Worm (Caenorhabditis elegans) whole organism, young adult: ENCODE data around the gene ZK1248.5.

Experiments used
- B0019.2 ChIP-seq: fragments of 200-800 bp; sonication (Bioruptor generic); conservative IDR thresholded peaks from 2 replicates; pipeline ENCODE4 v1.3.6; 2022; ENCODE audit warnings: missing genetic modification reagents, missing genetic modification characterization, missing compliant biosample characterization
- B0336.3 ChIP-seq: fragments of 200-800 bp; sonication (Bioruptor generic); IDR thresholded peaks from 2 replicates; pipeline ENCODE4 v1.3.6; 2022; ENCODE audit warnings: missing genetic modification characterization, missing compliant biosample characterization
- D2030.7 ChIP-seq: fragments of 200-800 bp; sonication (Bioruptor generic); IDR thresholded peaks from 2 replicates; pipeline ENCODE4 v1.3.6; 2022; ENCODE audit warnings: missing genetic modification reagents, missing genetic modification characterization, missing compliant biosample characterization
- F22D6.2 ChIP-seq: sonication (generic microtip); optimal IDR thresholded peaks from 2 replicates; lab custom pipeline; 2016; ENCODE audit warnings: mild to moderate bottlenecking, missing genetic modification characterization, missing compliant biosample characterization
- F33H1.4 ChIP-seq: fragments of 200-800 bp; sonication (Bioruptor generic); IDR thresholded peaks from 2 replicates; pipeline ENCODE4 v1.3.6; 2022; ENCODE audit warnings: missing genetic modification reagents, missing genetic modification characterization, missing compliant biosample characterization
- F39B2.1 ChIP-seq: fragments of 200-800 bp; sonication (Bioruptor generic); IDR thresholded peaks from 2 replicates; pipeline ENCODE4 v1.3.6; 2022; ENCODE audit warnings: missing genetic modification reagents, missing genetic modification characterization, missing compliant biosample characterization
- F55B11.4 ChIP-seq: sonication (generic microtip); optimal IDR thresholded peaks from 2 replicates; lab custom pipeline; 2016; ENCODE audit warnings: missing compliant biosample characterization, missing genetic modification characterization, borderline replicate concordance; ENCODE audit not compliant: insufficient read depth
- F57C9.4 ChIP-seq: sonication (generic microtip); optimal IDR thresholded peaks from 2 replicates; lab custom pipeline; 2017; ENCODE audit warnings: mild to moderate bottlenecking, missing genetic modification characterization, missing compliant biosample characterization
- Y53F4B.3 ChIP-seq: fragments of 200-800 bp; sonication (Bioruptor generic); IDR thresholded peaks from 2 replicates; pipeline ENCODE4 v1.3.6; 2022; ENCODE audit warnings: missing genetic modification reagents, missing genetic modification characterization, missing compliant biosample characterization
- Y95B8A.8 ChIP-seq: fragments of 200-800 bp; sonication (Bioruptor generic); IDR thresholded peaks from 2 replicates; pipeline ENCODE4 v1.3.6; 2022; ENCODE audit warnings: missing genetic modification reagents, missing genetic modification characterization, missing compliant biosample characterization
- athp-1 ChIP-seq: sonication (generic microtip); optimal IDR thresholded peaks from 2 replicates; lab custom pipeline; 2017; ENCODE audit warnings: mild to moderate bottlenecking, missing genetic modification characterization, missing compliant biosample characterization
- attf-5 ChIP-seq: fragments of 200-800 bp; sonication (Bioruptor generic); optimal IDR thresholded peaks from 2 replicates; lab custom pipeline; 2018; ENCODE audit warnings: mild to moderate bottlenecking, missing genetic modification characterization, missing compliant biosample characterization
- attf-6 ChIP-seq: fragments of 200-800 bp; sonication (Bioruptor generic); IDR thresholded peaks from 2 replicates; pipeline ENCODE4 v1.3.6; 2022; ENCODE audit warnings: missing genetic modification reagents, missing genetic modification characterization, missing compliant biosample characterization
- bed-1 ChIP-seq: fragments of 200-800 bp; sonication (Bioruptor generic); IDR thresholded peaks from 2 replicates; pipeline ENCODE4 v1.3.6; 2022; ENCODE audit warnings: missing genetic modification reagents, missing genetic modification characterization, missing compliant biosample characterization
- ceh-100 ChIP-seq: fragments of 200-800 bp; sonication (Bioruptor generic); IDR thresholded peaks from 2 replicates; pipeline ENCODE4 v1.3.6; 2022; ENCODE audit warnings: missing genetic modification reagents, missing genetic modification characterization, missing compliant biosample characterization
- ceh-40 ChIP-seq: fragments of 200-800 bp; sonication (Bioruptor generic); IDR thresholded peaks from 2 replicates; pipeline ENCODE4 v1.3.6; 2022; ENCODE audit warnings: missing genetic modification characterization, missing compliant biosample characterization
- dpff-1 ChIP-seq: sonication (generic microtip); optimal IDR thresholded peaks from 2 replicates; lab custom pipeline; 2017; ENCODE audit warnings: mild to moderate bottlenecking, missing genetic modification characterization, missing compliant biosample characterization
- egl-18 ChIP-seq: fragments of 200-800 bp; sonication (Bioruptor generic); IDR thresholded peaks from 2 replicates; pipeline ENCODE4 v1.3.6; 2022; ENCODE audit warnings: missing genetic modification reagents, missing genetic modification characterization, missing compliant biosample characterization
- ets-4 ChIP-seq: fragments of 200-800 bp; sonication (Bioruptor generic); optimal IDR thresholded peaks from 2 replicates; lab custom pipeline; 2018; ENCODE audit warnings: mild to moderate bottlenecking, missing genetic modification characterization, missing compliant biosample characterization
- hmg-1.2 ChIP-seq: fragments of 200-800 bp; sonication (Bioruptor generic); IDR thresholded peaks from 2 replicates; pipeline ENCODE4 v1.3.6; 2022; ENCODE audit warnings: missing genetic modification reagents, missing genetic modification characterization, missing compliant biosample characterization
- hsf-1 ChIP-seq: fragments of 200-800 bp; sonication (Bioruptor generic); IDR thresholded peaks from 2 replicates; pipeline ENCODE4 v1.3.6; 2022; ENCODE audit warnings: missing genetic modification reagents, missing genetic modification characterization, missing compliant biosample characterization
- let-526 ChIP-seq: fragments of 200-800 bp; sonication (Bioruptor generic); IDR thresholded peaks from 2 replicates; pipeline ENCODE4 v1.3.6; 2022; ENCODE audit warnings: missing genetic modification reagents, missing genetic modification characterization, missing compliant biosample characterization
- let-607 ChIP-seq, 2 experiments: fragments of 200-800 bp in 1 of 2; sonication (Bioruptor generic) in 1 of 2; sonication (generic microtip) in 1 of 2; optimal IDR thresholded peaks; 2 replicates each; lab custom pipeline; 2016 to 2018; ENCODE audit warnings: mild to moderate bottlenecking in 2 of 2, missing compliant biosample characterization in 2 of 2, missing genetic modification characterization in 2 of 2, moderate library complexity in 2 of 2, missing genotype in 1 of 2
- lin-26 ChIP-seq: fragments of 200-800 bp; sonication (Bioruptor generic); IDR thresholded peaks from 2 replicates; pipeline ENCODE4 v1.3.6; 2022; ENCODE audit warnings: missing genetic modification reagents, missing genetic modification characterization, missing compliant biosample characterization
- lin-40 ChIP-seq: sonication (generic microtip); optimal IDR thresholded peaks from 2 replicates; lab custom pipeline; 2016; ENCODE audit warnings: missing genetic modification characterization, mild to moderate bottlenecking, missing compliant biosample characterization, missing genotype, missing genetic modification reagents
- lsl-1 ChIP-seq: fragments of 200-800 bp; sonication (Bioruptor generic); optimal IDR thresholded peaks from 2 replicates; lab custom pipeline; 2018; ENCODE audit warnings: mild to moderate bottlenecking, missing genetic modification characterization, moderate library complexity, missing compliant biosample characterization
- madf-6 ChIP-seq: fragments of 200-800 bp; sonication (Bioruptor generic); IDR thresholded peaks from 2 replicates; pipeline ENCODE4 v1.3.6; 2022; ENCODE audit warnings: missing genetic modification reagents, missing genetic modification characterization, missing compliant biosample characterization
- mcd-1 ChIP-seq: fragments of 200-800 bp; sonication (Bioruptor generic); IDR thresholded peaks from 2 replicates; pipeline ENCODE4 v1.3.6; 2022; ENCODE audit warnings: missing genetic modification reagents, missing genetic modification characterization, missing compliant biosample characterization
- mes-4 ChIP-seq: sonication (generic microtip); optimal IDR thresholded peaks from 2 replicates; lab custom pipeline; 2016; ENCODE audit warnings: missing genotype, missing genetic modification characterization, missing compliant biosample characterization
- rcor-1 ChIP-seq: fragments of 200-800 bp; sonication (Bioruptor generic); IDR thresholded peaks from 2 replicates; pipeline ENCODE4 v1.3.6; 2022; ENCODE audit warnings: missing genetic modification reagents, missing genetic modification characterization, missing compliant biosample characterization
- rec-8 ChIP-seq, 2 experiments: sonication (generic microtip); optimal IDR thresholded peaks; 2 replicates each; lab custom pipeline; 2016; ENCODE audit warnings: mild to moderate bottlenecking in 2 of 2, missing genetic modification characterization in 2 of 2, missing genetic modification reagents in 2 of 2, missing genotype in 2 of 2, missing biosample characterization in 1 of 2, missing compliant biosample characterization in 1 of 2, moderate library complexity in 1 of 2
- rpc-1 ChIP-seq, 2 experiments: fragments of 150-350 bp in 1 of 2; sonication (generic microtip) in 1 of 2; optimal IDR thresholded peaks; 2 replicates each; lab custom pipeline; 2014 to 2018; ENCODE audit warnings: missing biosample characterization in 1 of 2, missing genetic modification characterization in 1 of 2, missing genetic modification reagents in 1 of 2, missing genotype in 1 of 2
- unc-62 ChIP-seq: fragments of 150-350 bp; optimal IDR thresholded peaks from 2 replicates; lab custom pipeline; 2014; ENCODE audit warnings: missing biosample characterization, missing genetic modification reagents, missing genetic modification characterization
- ztf-6 ChIP-seq: fragments of 200-800 bp; sonication (Bioruptor generic); IDR thresholded peaks from 2 replicates; pipeline ENCODE4 v1.3.6; 2022; ENCODE audit warnings: missing genetic modification reagents, missing genetic modification characterization, missing compliant biosample characterization

Gene ZK1248.5

DNA sequence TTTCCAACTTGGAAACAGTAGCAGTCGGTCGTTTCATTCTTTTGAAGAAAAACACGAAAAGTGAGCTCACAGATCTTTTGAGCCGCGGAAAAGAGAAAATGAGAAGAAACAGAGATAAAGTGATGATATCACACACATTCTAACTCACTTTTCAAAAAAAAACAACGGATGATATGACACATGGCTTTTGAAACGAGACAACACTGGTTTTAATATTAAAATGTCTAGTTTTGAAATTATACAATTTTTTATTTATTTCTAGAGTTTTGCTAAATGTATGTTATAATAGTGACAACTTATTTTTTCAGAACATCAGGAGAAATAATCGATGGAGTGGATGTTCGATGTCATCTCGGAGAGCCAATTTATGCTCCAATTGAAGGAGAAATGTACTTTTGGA is 17.8 kb upstream of the ZK1248.5 start, which contains the start of gene K05F1.14:
Gene K05F1.14, minus strand, starts transcription at position 101 of the 400 bp plus-strand sequence.
- no peak for TF ChIP-seq egl-18 (GFP tag; lab: Robert Waterston, UW)
- TF ChIP-seq rcor-1: no peak
- no peak for TF ChIP-seq dpff-1 (tag; lab: Kevin White, UChicago)
- no peak for TF ChIP-seq rec-8 (tag; optimal IDR thresholded peaks at IDR 0.05; lab: Kevin White, UChicago)
- TF ChIP-seq rpc-1 (optimal IDR thresholded peaks at IDR 0.05; lab: Kevin White, UChicago): no peak
- no peak for TF ChIP-seq rpc-1 (tag; optimal IDR thresholded peaks at IDR 0.05; lab: Kevin White, UChicago)
- TF ChIP-seq attf-6 (GFP tag; lab: Robert Waterston, UW): no peak
- no peak for TF ChIP-seq unc-62 (GFP tag; lab: Kevin White, UChicago)
- TF ChIP-seq lin-26: no peak
- no peak for TF ChIP-seq let-607 (tag; optimal IDR thresholded peaks at IDR 0.05; lab: Kevin White, UChicago)
- no peak for TF ChIP-seq F55B11.4 (tag; lab: Kevin White, UChicago)
- TF ChIP-seq let-526 (GFP tag; lab: Robert Waterston, UW): no peak

DNA sequence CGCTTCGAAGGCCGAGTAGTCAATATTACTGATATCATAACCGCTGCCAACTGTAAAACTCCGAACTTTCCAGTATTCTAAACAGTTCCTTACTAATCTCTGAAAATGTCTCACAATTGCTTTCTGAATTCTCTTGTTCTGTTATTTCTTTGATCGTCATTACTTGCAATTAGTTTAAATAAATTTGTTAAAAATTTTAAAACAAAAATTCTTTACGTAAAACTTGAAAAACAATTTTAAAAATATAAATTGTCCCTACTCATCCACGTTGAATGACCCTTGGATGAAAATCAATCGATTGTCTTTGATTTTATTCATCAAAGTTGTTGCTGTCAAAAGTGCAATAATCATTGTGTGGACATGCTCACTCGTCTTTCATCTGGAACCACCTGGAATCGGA is 16.1 kb upstream of the ZK1248.5 start, which contains the start of gene acdh-8:
Gene acdh-8, plus strand, starts transcription at position 301 of the 400 bp plus-strand sequence.
- TF ChIP-seq lin-40 (tag; lab: Kevin White, UChicago): no peak
- TF ChIP-seq ceh-40: no peak
- TF ChIP-seq F33H1.4 (GFP tag; lab: Robert Waterston, UW): no peak
- TF ChIP-seq F57C9.4: no peak
- TF ChIP-seq B0019.2 (GFP tag; lab: Robert Waterston, UW): no peak
- TF ChIP-seq mcd-1 (GFP tag; lab: Robert Waterston, UW): no peak
- TF ChIP-seq attf-6 (GFP tag; lab: Robert Waterston, UW): no peak
- no peak for TF ChIP-seq athp-1 (tag; lab: Kevin White, UChicago)
- TF ChIP-seq, all 124 proteins: peak for 0

DNA sequence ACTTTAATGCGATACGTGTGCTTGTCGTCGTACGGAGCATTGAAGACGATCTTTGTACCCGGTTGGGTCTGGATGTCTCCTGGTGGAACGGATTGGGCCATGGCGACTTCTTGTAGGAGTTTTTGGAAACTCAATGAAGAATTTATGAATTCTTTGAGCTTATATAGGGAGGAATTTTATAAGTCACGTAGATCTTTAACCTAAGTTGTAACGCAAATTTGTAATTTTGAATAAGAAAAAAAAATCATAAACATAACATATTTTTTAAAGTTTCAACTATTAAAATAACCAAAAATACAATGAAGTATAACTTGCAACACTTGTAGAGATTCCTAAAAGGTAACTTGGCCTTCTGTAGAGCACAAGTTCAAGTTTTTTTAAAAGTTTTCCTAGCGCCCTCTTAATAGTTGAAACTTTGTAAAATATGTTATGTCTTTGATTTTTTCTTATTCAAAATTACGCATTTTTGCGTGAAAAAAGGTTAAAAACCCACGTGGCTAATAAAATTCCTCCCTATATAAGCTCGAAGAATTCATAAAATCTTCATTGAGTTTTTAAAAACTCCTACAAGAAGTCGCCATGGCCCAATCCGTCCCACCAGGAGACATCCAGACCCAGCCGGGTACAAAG is 12.9 kb upstream of the ZK1248.5 start, which contains the start of the genes msp-63 and msp-142:
Gene msp-63, minus strand, starts transcription at position 101 of the 630 bp plus-strand sequence.
Gene msp-142, plus strand, starts transcription at position 580 of the 630 bp plus-strand sequence.
- no peak for TF ChIP-seq ceh-100 (GFP tag; lab: Robert Waterston, UW)
- TF ChIP-seq lsl-1 (GFP tag; lab: Kevin White, UChicago): no peak
- TF ChIP-seq F39B2.1 (GFP tag; lab: Robert Waterston, UW): no peak
- TF ChIP-seq ceh-40: no peak
- no peak for TF ChIP-seq lin-26
- TF ChIP-seq hmg-1.2 (GFP tag; lab: Robert Waterston, UW): no peak
- TF ChIP-seq D2030.7 (GFP tag; lab: Robert Waterston, UW): no peak
- TF ChIP-seq ets-4 (GFP tag; lab: Kevin White, UChicago): no peak
- no peak for TF ChIP-seq B0336.3
- TF ChIP-seq mes-4 (tag; lab: Kevin White, UChicago): no peak
- no peak for TF ChIP-seq F22D6.2 (tag; lab: Kevin White, UChicago)
- no peak for TF ChIP-seq Y53F4B.3 (GFP tag; lab: Robert Waterston, UW)
- TF ChIP-seq attf-5: no peak
- no peak for TF ChIP-seq madf-6 (GFP tag; lab: Robert Waterston, UW)
- no peak for TF ChIP-seq ztf-6 (GFP tag; lab: Robert Waterston, UW)
- no peak for TF ChIP-seq hsf-1 (GFP tag; lab: Robert Waterston, UW)
- TF ChIP-seq bed-1 (GFP tag; lab: Robert Waterston, UW): no peak
- no peak for TF ChIP-seq Y95B8A.8
